Worm (Caenorhabditis elegans) whole organism, mixed stage, embryonic: Measurements from ENCODE around the gene nhr-104.

Experiments used
- M03D4.4 ChIP-seq: sonication (generic microtip); optimal IDR thresholded peaks from 2 replicates; lab custom pipeline; 2017; ENCODE audit warnings: mild to moderate bottlenecking, missing genetic modification characterization, missing compliant biosample characterization
- blmp-1 ChIP-seq: fragments of 150-350 bp; optimal IDR thresholded peaks from 2 replicates; lab custom pipeline; 2014; ENCODE audit warnings: missing biosample characterization, missing genetic modification characterization
- ceh-39 ChIP-seq: fragments of 150-350 bp; optimal IDR thresholded peaks from 2 replicates; lab custom pipeline; 2014; ENCODE audit warnings: missing biosample characterization, missing genetic modification characterization
- ceh-43 ChIP-seq: fragments of 200-800 bp; sonication (Bioruptor generic); optimal IDR thresholded peaks from 2 replicates; lab custom pipeline; 2018; ENCODE audit warnings: mild to moderate bottlenecking, missing genetic modification characterization, moderate library complexity, missing compliant biosample characterization
- ceh-83 ChIP-seq: fragments of 200-800 bp; sonication (Bioruptor generic); optimal IDR thresholded peaks from 2 replicates; lab custom pipeline; 2018; ENCODE audit warnings: mild to moderate bottlenecking, missing genetic modification characterization, missing compliant biosample characterization
- drap-1 ChIP-seq: fragments of 200-800 bp; sonication (Bioruptor generic); optimal IDR thresholded peaks from 3 replicates; lab custom pipeline; 2018; ENCODE audit warnings: mild to moderate bottlenecking, missing genetic modification characterization, missing compliant biosample characterization
- elt-1 ChIP-seq: sonication (generic microtip); optimal IDR thresholded peaks from 2 replicates; lab custom pipeline; 2017; ENCODE audit warnings: missing genetic modification characterization, mild to moderate bottlenecking, missing compliant biosample characterization, antibody characterized with exemption, moderate library complexity, borderline replicate concordance; ENCODE audit not compliant: insufficient read depth
- elt-3 ChIP-seq: fragments of 150-350 bp; optimal IDR thresholded peaks from 2 replicates; lab custom pipeline; 2014; ENCODE audit warnings: missing biosample characterization, missing genetic modification characterization
- flh-1 ChIP-seq: fragments of 200-800 bp; sonication (Bioruptor generic); optimal IDR thresholded peaks from 2 replicates; lab custom pipeline; 2018; ENCODE audit warnings: mild to moderate bottlenecking, missing genetic modification characterization, moderate library complexity, missing compliant biosample characterization
- ham-2 ChIP-seq: fragments of 200-800 bp; sonication (Bioruptor generic); optimal IDR thresholded peaks from 2 replicates; lab custom pipeline; 2018; ENCODE audit warnings: mild to moderate bottlenecking, missing genetic modification characterization, missing compliant biosample characterization
- hlh-1 ChIP-seq: fragments of 150-350 bp; optimal IDR thresholded peaks from 2 replicates; lab custom pipeline; 2014; ENCODE audit warnings: missing biosample characterization, missing genetic modification reagents, missing genetic modification characterization
- lin-32 ChIP-seq: fragments of 200-800 bp; sonication (Bioruptor generic); optimal IDR thresholded peaks from 2 replicates; lab custom pipeline; 2018; ENCODE audit warnings: mild to moderate bottlenecking, missing genetic modification characterization, missing compliant biosample characterization
- lsy-2 ChIP-seq: fragments of 150-350 bp; optimal IDR thresholded peaks from 2 replicates; lab custom pipeline; 2014; ENCODE audit warnings: missing biosample characterization, missing genetic modification characterization
- mab-5 ChIP-seq: fragments of 150-350 bp; optimal IDR thresholded peaks from 2 replicates; lab custom pipeline; 2014; ENCODE audit warnings: missing biosample characterization, missing genetic modification characterization
- mep-1 ChIP-seq: fragments of 150-350 bp; optimal IDR thresholded peaks from 2 replicates; lab custom pipeline; 2017; ENCODE audit warnings: missing biosample characterization, missing genetic modification reagents, missing genetic modification characterization, inconsistent platforms
- mls-2 ChIP-seq: sonication (generic microtip); optimal IDR thresholded peaks from 2 replicates; lab custom pipeline; 2016; ENCODE audit warnings: mild to moderate bottlenecking, missing genetic modification characterization, moderate library complexity, missing compliant biosample characterization
- nhr-12 ChIP-seq: fragments of 150-350 bp; optimal IDR thresholded peaks from 2 replicates; lab custom pipeline; 2014; ENCODE audit warnings: missing biosample characterization, missing genetic modification characterization
- nhr-2 ChIP-seq: fragments of 150-350 bp; optimal IDR thresholded peaks from 2 replicates; lab custom pipeline; 2014; ENCODE audit warnings: missing biosample characterization, missing genetic modification characterization
- nhr-237 ChIP-seq: fragments of 150-350 bp; optimal IDR thresholded peaks from 2 replicates; lab custom pipeline; 2014; ENCODE audit warnings: missing biosample characterization, missing genetic modification characterization
- nhr-28 ChIP-seq: fragments of 150-350 bp; optimal IDR thresholded peaks from 2 replicates; lab custom pipeline; 2014; ENCODE audit warnings: missing biosample characterization, missing genetic modification characterization
- nhr-76 ChIP-seq: sonication (generic microtip); optimal IDR thresholded peaks from 2 replicates; lab custom pipeline; 2017; ENCODE audit warnings: missing biosample characterization, missing genetic modification characterization
- pha-4 ChIP-seq: fragments of 150-350 bp; optimal IDR thresholded peaks from 2 replicates; lab custom pipeline; 2018; ENCODE audit warnings: missing biosample characterization, missing genetic modification reagents, missing genetic modification characterization
- sem-2 ChIP-seq: fragments of 200-800 bp; sonication (Bioruptor generic); optimal IDR thresholded peaks from 2 replicates; lab custom pipeline; 2018; ENCODE audit warnings: mild to moderate bottlenecking, missing genetic modification characterization, missing compliant biosample characterization
- snpc-4 ChIP-seq: fragments of 150-350 bp; optimal IDR thresholded peaks from 2 replicates; lab custom pipeline; 2014; ENCODE audit warnings: missing biosample characterization, missing genetic modification characterization
- sptf-1 ChIP-seq: sonication (generic microtip); optimal IDR thresholded peaks from 2 replicates; lab custom pipeline; 2017; ENCODE audit warnings: mild to moderate bottlenecking, missing genetic modification characterization, moderate library complexity, missing compliant biosample characterization
- unc-120 ChIP-seq: sonication (generic microtip); optimal IDR thresholded peaks from 2 replicates; lab custom pipeline; 2017; ENCODE audit warnings: missing genetic modification characterization, missing compliant biosample characterization; ENCODE audit not compliant: poor library complexity, severe bottlenecking
- unc-39 ChIP-seq: fragments of 150-350 bp; optimal IDR thresholded peaks from 2 replicates; lab custom pipeline; 2014; ENCODE audit warnings: missing biosample characterization, missing genetic modification characterization
- unc-62 ChIP-seq: fragments of 150-350 bp; optimal IDR thresholded peaks from 2 replicates; lab custom pipeline; 2014; ENCODE audit warnings: missing biosample characterization, missing genetic modification reagents, missing genetic modification characterization
- ztf-11 ChIP-seq: fragments of 150-350 bp; optimal IDR thresholded peaks from 2 replicates; lab custom pipeline; 2014; ENCODE audit warnings: missing biosample characterization, missing genetic modification characterization

Gene nhr-104

ce11 chrIV:4788332-4788731 is at the start of gene nhr-104:
nhr-104 (minus strand) TSS chrIV:4788692.
- TF ChIP-seq ceh-83 (GFP tag; lab: Kevin White, UChicago), result no peak
- no peak for TF ChIP-seq ceh-39 (tag; lab: Kevin White, UChicago)
- peak; percentile 22 for TF ChIP-seq nhr-237 (tag; lab: Kevin White, UChicago)

ce11 chrIV:4829641-4830040 is 41.1 kb upstream of the nhr-104 start:
- TF ChIP-seq ceh-43, result no peak
- no peak for TF ChIP-seq snpc-4 (tag; lab: Kevin White, UChicago)
- TF ChIP-seq nhr-2 (tag; lab: Kevin White, UChicago), result no peak
- no peak for TF ChIP-seq unc-120 (tag; lab: Kevin White, UChicago)
- no peak for TF ChIP-seq lin-32
- TF ChIP-seq elt-1 (tag; lab: Kevin White, UChicago), result no peak
- no peak for TF ChIP-seq M03D4.4 (tag; lab: Kevin White, UChicago)

- TF ChIP-seq drap-1 (no peak), nhr-76 (tag; lab: Kevin White, UChicago) (no peak), sem-2 (GFP tag; lab: Kevin White, UChicago) (no peak), mep-1 (tag; lab: Kevin White, UChicago) (no peak), unc-120 (tag; lab: Kevin White, UChicago) (no peak), sptf-1 (tag; lab: Kevin White, UChicago) (no peak), mls-2 (tag; lab: Kevin White, UChicago) (no peak), elt-1 (tag; lab: Kevin White, UChicago) (no peak), nhr-237 (tag; lab: Kevin White, UChicago) (no peak), nhr-28 (no peak), lsy-2 (tag; lab: Kevin White, UChicago) (no peak), elt-3 (tag; lab: Kevin White, UChicago) (no peak), ceh-43 (no peak)
- TF ChIP-seq, all 35 proteins: peak for 0
These were observed 38.7 kb upstream of the nhr-104 start, which contains the start of gene mpz-4 for ce11 chrIV:4827219-4827618. mpz-4 (minus strand) TSS chrIV:4827319.

ce11 chrIV:4821843-4822242 is 33.4 kb upstream of the nhr-104 start:
- TF ChIP-seq unc-62 (GFP tag; lab: Kevin White, UChicago) (no peak), lin-32 (no peak), sptf-1 (tag; lab: Kevin White, UChicago) (no peak), hlh-1 (tag; lab: Kevin White, UChicago) (no peak), blmp-1 (no peak)

- TF ChIP-seq M03D4.4 (tag; lab: Kevin White, UChicago), result no peak
- TF ChIP-seq blmp-1, result no peak
- no peak for TF ChIP-seq pha-4
- no peak for TF ChIP-seq unc-62 (GFP tag; lab: Kevin White, UChicago)
- no peak for TF ChIP-seq nhr-12 (tag; lab: Kevin White, UChicago)
- no peak for TF ChIP-seq mls-2 (tag; lab: Kevin White, UChicago)
- TF ChIP-seq ztf-11 (tag; lab: Kevin White, UChicago), result no peak
These were observed 32.6 kb upstream of the nhr-104 start, which contains the start of gene H06H21.8 for ce11 chrIV:4821054-4821453. H06H21.8 (minus strand) TSS chrIV:4821131.

DNA sequence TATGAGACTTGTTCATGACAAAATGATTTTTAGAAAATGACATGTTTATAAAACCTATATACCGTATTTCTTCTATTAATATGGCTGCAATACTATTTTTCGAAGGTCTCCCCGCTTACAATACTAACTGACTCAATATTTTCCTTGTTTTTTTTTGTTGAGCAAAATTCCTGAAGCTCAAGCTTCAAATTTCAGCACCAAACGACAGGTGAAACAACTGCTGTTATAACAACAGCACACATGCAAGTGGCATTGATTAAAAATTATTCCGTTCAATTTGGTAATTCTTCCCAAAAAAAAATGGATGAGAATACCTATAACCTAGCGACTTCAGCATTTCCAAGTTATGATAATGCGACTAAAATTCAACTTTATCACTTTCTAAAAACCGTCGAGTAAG is 25.7 kb upstream of the nhr-104 start, which contains the start of gene srw-94:
Gene srw-94, plus strand, starts transcription at position 301 of the 400 bp plus-strand sequence.
- TF ChIP-seq nhr-76 (tag; lab: Kevin White, UChicago), result no peak
- no peak for TF ChIP-seq mls-2 (tag; lab: Kevin White, UChicago)
- no peak for TF ChIP-seq nhr-28
- no peak for TF ChIP-seq sem-2 (GFP tag; lab: Kevin White, UChicago)

ce11 chrIV:4811863-4812262 is 23.4 kb upstream of the nhr-104 start, which contains the start of gene srw-95:
srw-95 (plus strand) TSS chrIV:4812075.
- TF ChIP-seq mep-1 (tag; lab: Kevin White, UChicago) (no peak), elt-3 (tag; lab: Kevin White, UChicago) (no peak), mab-5 (tag; lab: Kevin White, UChicago) (no peak), elt-1 (tag; lab: Kevin White, UChicago) (no peak), unc-39 (tag; lab: Kevin White, UChicago) (no peak), flh-1 (GFP tag; lab: Kevin White, UChicago) (no peak), ham-2 (GFP tag; lab: Kevin White, UChicago) (no peak), ceh-39 (tag; lab: Kevin White, UChicago) (no peak), nhr-28 (no peak)
- TF ChIP-seq, all 35 proteins: peak for 0
